Fruit fly (Drosophila melanogaster) whole organism, wandering third instar larva: ENCODE results near the gene CG18810.

Source experiments
- Abd-B ChIP-seq: fragments of >200 bp; optimal IDR thresholded peaks from 2 replicates; lab custom pipeline; 2017; ENCODE audit warnings: missing biosample characterization, missing genetic modification characterization
- CG32264 ChIP-seq: fragments of 200-800 bp; sonication (Bioruptor generic); optimal IDR thresholded peaks from 2 replicates; lab custom pipeline; 2016; ENCODE audit warnings: missing biosample characterization, missing genetic modification characterization
- CG9705 ChIP-seq: fragments of 200-800 bp; sonication (Bioruptor generic); optimal IDR thresholded peaks from 2 replicates; lab custom pipeline; 2018; ENCODE audit warnings: missing biosample characterization, mild to moderate bottlenecking, missing genetic modification characterization
- CrebA ChIP-seq: fragments of 200-800 bp; sonication (Bioruptor generic); optimal IDR thresholded peaks from 2 replicates; lab custom pipeline; 2016; ENCODE audit warnings: missing biosample characterization, mild to moderate bottlenecking, missing genetic modification characterization, borderline replicate concordance
- Dfd ChIP-seq: fragments of >200 bp; optimal IDR thresholded peaks from 2 replicates; lab custom pipeline; 2017; ENCODE audit warnings: missing biosample characterization, missing genetic modification characterization
- Dif ChIP-seq: fragments of 200-275, 200-300 bp; sonication (Bioruptor generic); optimal IDR thresholded peaks from 2 replicates; lab custom pipeline; 2018; ENCODE audit warnings: missing biosample characterization, missing genetic modification characterization; ENCODE audit not compliant: partially characterized antibody
- GATAd ChIP-seq: sonication (Bioruptor generic); optimal IDR thresholded peaks from 2 replicates; lab custom pipeline; 2016; ENCODE audit warnings: missing biosample characterization, missing genetic modification characterization
- HLH106 ChIP-seq: fragments of 200-800 bp; optimal IDR thresholded peaks from 3 replicates; lab custom pipeline; 2019; ENCODE audit warnings: missing biosample characterization, mild to moderate bottlenecking, missing genetic modification characterization, moderate library complexity
- Hnf4 ChIP-seq: fragments of 200-800 bp; sonication (Bioruptor generic); optimal IDR thresholded peaks from 2 replicates; lab custom pipeline; 2016; ENCODE audit warnings: missing biosample characterization, mild to moderate bottlenecking, missing genetic modification characterization
- Hr78 ChIP-seq: fragments of >200 bp; optimal IDR thresholded peaks from 2 replicates; lab custom pipeline; 2017; ENCODE audit warnings: missing biosample characterization, missing genetic modification characterization
- Hr83 ChIP-seq: fragments of 200-300 bp; sonication (Bioruptor generic); optimal IDR thresholded peaks from 2 replicates; lab custom pipeline; 2016; ENCODE audit warnings: missing biosample characterization, mild to moderate bottlenecking, missing genetic modification characterization, moderate library complexity; ENCODE audit not compliant: poor library complexity, severe bottlenecking
- Jra ChIP-seq: sonication (Bioruptor generic); optimal IDR thresholded peaks from 2 replicates; lab custom pipeline; 2016; ENCODE audit warnings: missing biosample characterization, missing genetic modification characterization
- Mio ChIP-seq: sonication (Bioruptor generic); optimal IDR thresholded peaks from 2 replicates; lab custom pipeline; 2016; ENCODE audit warnings: missing biosample characterization, missing genetic modification characterization
- Myc ChIP-seq: fragments of >200 bp; optimal IDR thresholded peaks from 2 replicates; lab custom pipeline; 2017
- N ChIP-seq: fragments of >200 bp; optimal IDR thresholded peaks from 2 replicates; lab custom pipeline; 2018; ENCODE audit warnings: missing biosample characterization, missing external identifiers, missing genetic modification characterization
- OdsH ChIP-seq: fragments of 200-800 bp; sonication (Bioruptor generic); optimal IDR thresholded peaks from 2 replicates; lab custom pipeline; 2016; ENCODE audit warnings: missing biosample characterization, mild to moderate bottlenecking, missing genetic modification characterization
- Rel ChIP-seq, 2 experiments: fragments of 200-800 bp; sonication (Bioruptor generic) in 1 of 2; optimal IDR thresholded peaks; 2 replicates in 1 of 2; 3 replicates in 1 of 2; lab custom pipeline; 2016 to 2019; ENCODE audit warnings: mild to moderate bottlenecking in 2 of 2, missing biosample characterization in 2 of 2, missing genetic modification characterization in 2 of 2, moderate library complexity in 1 of 2
- Vsx2 ChIP-seq: fragments of 200-300, 225-300 bp; sonication (Bioruptor generic); optimal IDR thresholded peaks from 2 replicates; lab custom pipeline; 2018; ENCODE audit warnings: missing biosample characterization, missing genetic modification characterization; ENCODE audit not compliant: partially characterized antibody
- br ChIP-seq: fragments of 200-800 bp; sonication (Bioruptor generic); optimal IDR thresholded peaks from 2 replicates; lab custom pipeline; 2016; ENCODE audit warnings: missing biosample characterization, missing genetic modification characterization
- brk ChIP-seq: fragments of 200-800 bp; sonication (Bioruptor generic); optimal IDR thresholded peaks from 2 replicates; lab custom pipeline; 2016; ENCODE audit warnings: missing biosample characterization, mild to moderate bottlenecking, missing genetic modification characterization
- dl ChIP-seq, 2 experiments: fragments of 175-275, 200-275 bp in 1 of 2; fragments of 200-275 bp in 1 of 2; sonication (Bioruptor generic); optimal IDR thresholded peaks; lab custom pipeline; 2018; ENCODE audit warnings: mild to moderate bottlenecking in 2 of 2, missing biosample characterization in 2 of 2, missing genetic modification characterization in 2 of 2, moderate library complexity in 2 of 2; ENCODE audit not compliant: partially characterized antibody in 2 of 2, insufficient read depth in 1 of 2
- dmrt93B ChIP-seq: fragments of 200-800 bp; sonication (Bioruptor generic); optimal IDR thresholded peaks from 2 replicates; lab custom pipeline; 2018; ENCODE audit warnings: missing biosample characterization, mild to moderate bottlenecking, missing genetic modification characterization
- ey ChIP-seq: fragments of 200-800 bp; sonication (Bioruptor generic); optimal IDR thresholded peaks from 2 replicates; lab custom pipeline; 2016; ENCODE audit warnings: missing biosample characterization, missing genetic modification characterization
- fru ChIP-seq: fragments of 200-800 bp; sonication (Bioruptor generic); optimal IDR thresholded peaks from 3 replicates; lab custom pipeline; 2016; ENCODE audit warnings: missing biosample characterization, mild to moderate bottlenecking, missing genetic modification characterization
- h ChIP-seq: fragments of 200-800 bp; sonication (Bioruptor generic); optimal IDR thresholded peaks from 3 replicates; lab custom pipeline; 2016; ENCODE audit warnings: missing biosample characterization, mild to moderate bottlenecking, missing genetic modification characterization
- lola ChIP-seq: fragments of >200 bp; optimal IDR thresholded peaks from 2 replicates; lab custom pipeline; 2017; ENCODE audit warnings: missing biosample characterization, missing genetic modification characterization
- pan ChIP-seq: fragments of >200 bp; optimal IDR thresholded peaks from 2 replicates; lab custom pipeline; 2017
- psq ChIP-seq: fragments of 200-800 bp; sonication (Bioruptor generic); optimal IDR thresholded peaks from 3 replicates; lab custom pipeline; 2017; ENCODE audit warnings: missing biosample characterization, mild to moderate bottlenecking, missing genetic modification characterization, moderate library complexity
- rgr ChIP-seq: fragments of 200-800 bp; sonication (Bioruptor generic); optimal IDR thresholded peaks from 3 replicates; lab custom pipeline; 2016; ENCODE audit warnings: missing biosample characterization, mild to moderate bottlenecking, missing genetic modification characterization
- sage ChIP-seq: fragments of 200-800 bp; sonication (Bioruptor generic); optimal IDR thresholded peaks from 2 replicates; lab custom pipeline; 2016; ENCODE audit warnings: missing biosample characterization, mild to moderate bottlenecking, missing genetic modification characterization
- sv ChIP-seq: fragments of 200-800 bp; sonication (Bioruptor generic); optimal IDR thresholded peaks from 3 replicates; lab custom pipeline; 2016; ENCODE audit warnings: missing biosample characterization, missing genetic modification characterization
- tai ChIP-seq: sonication (Bioruptor generic); optimal IDR thresholded peaks from 2 replicates; lab custom pipeline; 2016; ENCODE audit warnings: missing biosample characterization, missing genetic modification characterization
- usp ChIP-seq: fragments of >200 bp; optimal IDR thresholded peaks from 2 replicates; lab custom pipeline; 2017; ENCODE audit warnings: missing biosample characterization, missing genetic modification characterization
- woc ChIP-seq: sonication (Bioruptor generic); optimal IDR thresholded peaks from 2 replicates; lab custom pipeline; 2016; ENCODE audit warnings: missing biosample characterization, mild to moderate bottlenecking, missing genetic modification characterization

Gene CG18810

dm6 chr2L:20664428-20664827 is 15.7 kb downstream of the CG18810 start:
- TF ChIP-seq ey (GFP tag; lab: Kevin White, UChicago) (no peak), Myc (lab: Kevin White, UChicago) (no peak), CrebA (GFP tag; lab: Kevin White, UChicago) (no peak), pan (no peak), Dfd (GFP tag; lab: Kevin White, UChicago) (no peak), N (GFP tag; lab: Kevin White, UChicago) (no peak), woc (no peak), CG9705 (no peak), Dif (GFP tag; lab: Kevin White, UChicago) (no peak), HLH106 (tag; lab: Kevin White, UChicago) (no peak), Rel (GFP tag; optimal IDR thresholded peaks at IDR 0.05; lab: Kevin White, UChicago) (no peak), Rel (tag; optimal IDR thresholded peaks at IDR 0.05; lab: Kevin White, UChicago) (no peak), h (no peak), Mio (GFP tag; lab: Kevin White, UChicago) (no peak), br (GFP tag; lab: Kevin White, UChicago) (no peak)

dm6 chr2L:20671212-20671611 is 22.5 kb downstream of the CG18810 start:
- TF ChIP-seq pan (no peak), psq (no peak), Vsx2 (GFP tag; lab: Kevin White, UChicago) (no peak), Hr78 (no peak), rgr (GFP tag; lab: Kevin White, UChicago) (no peak), GATAd (no peak), Rel (GFP tag; optimal IDR thresholded peaks at IDR 0.05; lab: Kevin White, UChicago) (no peak), Rel (tag; optimal IDR thresholded peaks at IDR 0.05; lab: Kevin White, UChicago) (no peak), Mio (GFP tag; lab: Kevin White, UChicago) (no peak), Myc (lab: Kevin White, UChicago) (no peak), CG32264 (GFP tag; lab: Kevin White, UChicago) (no peak), sage (GFP tag; lab: Kevin White, UChicago) (no peak), br (GFP tag; lab: Kevin White, UChicago) (no peak), tai (GFP tag; lab: Kevin White, UChicago) (no peak), dl (GFP tag; optimal IDR thresholded peaks at IDR 0.05; lab: Kevin White, UChicago; ENCODE audit: insufficient read depth in 1 of 2, partially characterized antibody in 2 of 2) (no peak), Hr83 (no peak), lola (GFP tag; lab: Kevin White, UChicago) (no peak), Jra (GFP tag; lab: Kevin White, UChicago) (no peak), N (GFP tag; lab: Kevin White, UChicago) (no peak), h (no peak), OdsH (GFP tag; lab: Kevin White, UChicago) (no peak)

- no peak for TF ChIP-seq Hr83
- no peak for TF ChIP-seq Mio (GFP tag; lab: Kevin White, UChicago)
- TF ChIP-seq ey (GFP tag; lab: Kevin White, UChicago), result no peak
- no peak for TF ChIP-seq brk (GFP tag; lab: Kevin White, UChicago)
- no peak for TF ChIP-seq Vsx2 (GFP tag; lab: Kevin White, UChicago)
- TF ChIP-seq rgr (GFP tag; lab: Kevin White, UChicago), result no peak
- no peak for TF ChIP-seq CrebA (GFP tag; lab: Kevin White, UChicago)
- no peak for TF ChIP-seq GATAd
- TF ChIP-seq dmrt93B (GFP tag; lab: Kevin White, UChicago), result no peak
- TF ChIP-seq fru, result no peak
Observed at dm6 chr2L:20673737-20674461, 25.2 kb downstream of the CG18810 start.

dm6 chr2L:20674718-20675117 is 26.0 kb downstream of the CG18810 start:
- TF ChIP-seq CrebA (GFP tag; lab: Kevin White, UChicago) (no peak), Hnf4 (GFP tag; lab: Kevin White, UChicago) (no peak), h (no peak), CG32264 (GFP tag; lab: Kevin White, UChicago) (no peak), dl (GFP tag; optimal IDR thresholded peaks at IDR 0.05; lab: Kevin White, UChicago; ENCODE audit: insufficient read depth in 1 of 2, partially characterized antibody in 2 of 2) (no peak), Dif (GFP tag; lab: Kevin White, UChicago) (no peak), ey (GFP tag; lab: Kevin White, UChicago) (no peak), usp (GFP tag; lab: Kevin White, UChicago) (no peak), Hr83 (no peak), CG9705 (no peak), sv (GFP tag; lab: Kevin White, UChicago) (no peak), lola (GFP tag; lab: Kevin White, UChicago) (no peak), Abd-B (GFP tag; lab: Kevin White, UChicago) (no peak), br (GFP tag; lab: Kevin White, UChicago) (no peak), woc (no peak), sage (GFP tag; lab: Kevin White, UChicago) (no peak), Mio (GFP tag; lab: Kevin White, UChicago) (no peak), Dfd (GFP tag; lab: Kevin White, UChicago) (no peak), rgr (GFP tag; lab: Kevin White, UChicago) (no peak)
